Fruit fly (Drosophila melanogaster): ENCODE results near the gene CG3690.

DNA sequence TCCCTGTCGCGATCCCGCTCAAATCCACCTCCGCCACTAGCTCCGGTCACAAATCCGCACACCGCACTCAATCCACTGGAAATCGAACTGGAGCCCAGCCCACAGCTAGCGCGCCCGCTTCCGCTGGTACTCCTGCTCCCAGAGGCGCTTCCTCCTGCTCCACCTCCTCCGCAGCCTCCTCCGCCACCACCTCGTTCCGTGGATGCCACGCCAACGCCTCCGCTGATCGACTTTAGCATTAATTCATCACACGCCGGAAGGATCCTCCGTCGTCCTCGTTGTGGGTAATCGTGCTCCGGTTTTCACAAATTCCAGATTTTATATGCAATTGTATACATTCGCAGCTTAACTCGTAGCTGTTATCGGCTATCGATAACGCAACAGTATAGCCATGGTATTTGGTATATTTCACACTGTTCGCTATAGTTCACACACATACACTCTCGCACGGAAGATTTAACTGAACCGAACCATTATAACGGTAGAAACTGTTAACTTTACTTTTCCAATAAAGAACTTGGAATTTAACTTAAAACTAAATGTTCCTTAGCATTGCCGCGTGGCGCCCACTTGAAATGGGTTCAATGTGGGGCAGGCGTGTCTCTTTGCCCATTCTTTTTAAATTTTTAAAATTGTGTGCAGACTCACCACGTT lies 24.4 kb downstream of the CG3690 start, which contains the start of gene Lztr1:
- TF ChIP-seq CTCF (optimal IDR thresholded peaks at IDR 0.05) (no peak), CG8478 (optimal IDR thresholded peaks at IDR 0.05) (no peak)

Data from S2 (cell line).